Fruit fly (Drosophila melanogaster): Measurements from ENCODE around the gene TfIIA-S-2.

DNA sequence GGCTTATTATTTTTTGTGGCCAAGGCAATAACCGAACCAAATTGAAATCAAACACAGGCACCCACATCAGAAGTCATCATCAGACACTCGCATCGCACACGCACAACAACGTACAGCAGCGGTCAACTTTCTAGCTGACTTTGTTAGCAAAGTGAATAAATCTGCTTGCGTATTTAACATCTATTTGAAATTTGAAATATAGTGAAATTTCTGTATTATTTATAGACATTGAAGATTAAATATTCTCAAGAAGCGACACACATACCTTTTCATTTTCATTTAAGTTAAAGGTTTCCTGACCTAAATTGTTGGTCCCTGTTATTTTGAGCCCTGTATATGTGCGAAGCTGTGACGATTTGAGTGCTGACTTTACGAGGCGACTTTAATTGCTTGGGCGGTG, 12.6 kb downstream of the TfIIA-S-2 start:
- TF ChIP-seq TFAM (GFP tag; optimal IDR thresholded peaks at IDR 0.05) (no peak), Bgb (GFP tag; IDR thresholded peaks at IDR 0.05; ENCODE audit: partially characterized antibody) (no peak), Hmx (GFP tag; optimal IDR thresholded peaks at IDR 0.05) (no peak), NFAT (GFP tag; IDR thresholded peaks at IDR 0.05) (no peak), mam (GFP tag; optimal IDR thresholded peaks at IDR 0.05) (no peak), Nf-YB (GFP tag; optimal IDR thresholded peaks at IDR 0.05) (no peak), bcd (GFP tag; optimal IDR thresholded peaks at IDR 0.05) (no peak), croc (GFP tag; conservative IDR thresholded peaks at IDR 0.05) (no peak), tna (GFP tag; IDR thresholded peaks at IDR 0.05; ENCODE audit: partially characterized antibody) (no peak), luna (GFP tag; optimal IDR thresholded peaks at IDR 0.05) (no peak), CG4617 (GFP tag; optimal IDR thresholded peaks at IDR 0.05; ENCODE audit: borderline replicate concordance) (no peak)

All from whole organism, embryonic.